Worm (Caenorhabditis elegans): Measurements from ENCODE around the gene bcmo-2.
A peak's percentile ranks its signal among the peaks of the same experiment; 100 is the strongest.

Gene bcmo-2

DNA sequence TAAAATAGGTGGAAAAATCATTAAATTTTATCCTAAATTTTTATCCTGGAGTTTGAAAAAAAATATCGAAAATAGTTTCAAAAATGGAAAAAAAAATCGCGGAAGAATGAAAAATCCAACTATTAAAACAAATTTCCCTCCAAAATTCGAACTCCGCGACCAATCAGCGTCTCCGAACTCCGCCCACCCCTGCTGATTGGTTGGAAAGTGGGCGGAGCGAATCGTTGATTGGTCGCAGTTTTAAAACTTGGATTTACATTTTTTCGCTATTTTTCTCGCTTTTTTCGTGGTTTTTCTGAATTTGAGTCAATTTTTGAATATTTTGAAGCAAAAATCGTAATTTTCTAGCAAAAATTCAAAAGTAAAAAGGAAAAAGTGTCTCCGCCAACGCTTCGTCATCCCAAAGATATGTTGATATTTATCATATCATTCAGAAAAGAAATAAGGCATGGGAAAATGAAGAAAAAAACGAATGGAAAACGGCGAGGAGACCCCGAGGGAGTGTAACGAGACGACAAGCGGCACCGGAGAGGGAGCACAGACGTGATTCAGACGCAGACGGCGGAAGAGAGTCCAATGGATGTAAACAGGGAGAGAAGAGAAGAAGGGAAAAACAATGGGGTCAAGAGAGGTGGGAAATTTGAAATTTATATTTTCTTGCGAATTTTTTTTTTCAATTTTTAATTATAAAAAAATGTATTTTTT is 20.0 kb upstream of the bcmo-2 start (continued):
- no peak for TF ChIP-seq snpc-4 (GFP tag; optimal IDR thresholded peaks at IDR 0.05)
- TF ChIP-seq snpc-4 (tag; optimal IDR thresholded peaks at IDR 0.05), result peak in 1 of 4 experiments; percentile 8
- no peak for TF ChIP-seq somi-1 (GFP tag; optimal IDR thresholded peaks at IDR 0.05)
- TF ChIP-seq Y95B8A.8 (GFP tag; IDR thresholded peaks at IDR 0.05), result no peak
- no peak for TF ChIP-seq tlf-1 (GFP tag; optimal IDR thresholded peaks at IDR 0.05)
- peak; percentile 46 for TF ChIP-seq nhr-80 (tag; optimal IDR thresholded peaks at IDR 0.05)
- no peak for TF ChIP-seq ceh-58 (GFP tag; IDR thresholded peaks at IDR 0.05)
- no peak for TF ChIP-seq sdz-38 (tag; optimal IDR thresholded peaks at IDR 0.05)
- no peak for TF ChIP-seq T07F8.4 (tag; optimal IDR thresholded peaks at IDR 0.05)
- TF ChIP-seq tbp1 (GFP tag; optimal IDR thresholded peaks at IDR 0.05), result peak; percentile 1
- TF ChIP-seq nfya-1 (tag; optimal IDR thresholded peaks at IDR 0.05; ENCODE audit: borderline replicate concordance, insufficient read depth), result no peak
- TF ChIP-seq cebp-1 (GFP tag; IDR thresholded peaks at IDR 0.05), result no peak
- peak; percentile 55 for TF ChIP-seq cebp-1 (tag; optimal IDR thresholded peaks at IDR 0.05)
- no peak for TF ChIP-seq mxl-1 (tag; optimal IDR thresholded peaks at IDR 0.05)
- no peak for TF ChIP-seq lin-26 (GFP tag; IDR thresholded peaks at IDR 0.05)
- no peak for TF ChIP-seq lir-1 (GFP tag; conservative IDR thresholded peaks at IDR 0.05)
- no peak for TF ChIP-seq nhr-179 (tag; optimal IDR thresholded peaks at IDR 0.05)
- peak in 1 of 3 experiments; percentile 24 for TF ChIP-seq lin-35 (GFP tag; optimal IDR thresholded peaks at IDR 0.05)
- TF ChIP-seq nhr-120 (GFP tag; IDR thresholded peaks at IDR 0.05), result no peak
- TF ChIP-seq attf-6 (GFP tag; IDR thresholded peaks at IDR 0.05), result no peak
- peak; percentile 9 for TF ChIP-seq lin-40 (tag; optimal IDR thresholded peaks at IDR 0.05)
- no peak for TF ChIP-seq B0336.3 (GFP tag; IDR thresholded peaks at IDR 0.05)
- no peak for TF ChIP-seq fkh-3 (tag; optimal IDR thresholded peaks at IDR 0.05)
- no peak for TF ChIP-seq ceh-79 (tag; optimal IDR thresholded peaks at IDR 0.05)
- TF ChIP-seq ZK185.1 (tag; optimal IDR thresholded peaks at IDR 0.05; ENCODE audit: poor library complexity, severe bottlenecking), result no peak
- no peak for TF ChIP-seq mes-4 (tag; optimal IDR thresholded peaks at IDR 0.05)
- TF ChIP-seq athp-1 (tag; optimal IDR thresholded peaks at IDR 0.05), result no peak
- TF ChIP-seq dpl-1 (GFP tag; optimal IDR thresholded peaks at IDR 0.05), result no peak
- TF ChIP-seq lsy-27 (tag; optimal IDR thresholded peaks at IDR 0.05; ENCODE audit: borderline replicate concordance, insufficient read depth), result no peak
- TF ChIP-seq xnd-1 (tag; optimal IDR thresholded peaks at IDR 0.05), result no peak
- TF ChIP-seq dpff-1 (tag; optimal IDR thresholded peaks at IDR 0.05), result no peak
- no peak for TF ChIP-seq madf-8 (GFP tag; conservative IDR thresholded peaks at IDR 0.05)
- TF ChIP-seq hlh-26 (GFP tag; conservative IDR thresholded peaks at IDR 0.05), result no peak
- TF ChIP-seq dox-1 (GFP tag; IDR thresholded peaks at IDR 0.05), result 0 out of 2 replicates have a peak, but pooled peaks have one; percentile 26
- TF ChIP-seq pbrm-1 (GFP tag; IDR thresholded peaks at IDR 0.05), result no peak
- TF ChIP-seq egrh-3 (GFP tag; IDR thresholded peaks at IDR 0.05), result no peak
- no peak for TF ChIP-seq unc-62 (GFP tag; optimal IDR thresholded peaks at IDR 0.05)
- TF ChIP-seq bed-2 (GFP tag; IDR thresholded peaks at IDR 0.05), result no peak
- no peak for TF ChIP-seq attf-3 (GFP tag; conservative IDR thresholded peaks at IDR 0.05)
- no peak for TF ChIP-seq hlh-12 (tag; optimal IDR thresholded peaks at IDR 0.05)
- no peak for TF ChIP-seq B0019.2 (GFP tag; conservative IDR thresholded peaks at IDR 0.05)
- no peak for TF ChIP-seq pha-4 (tag; optimal IDR thresholded peaks at IDR 0.05)
- peak; percentile 45 for TF ChIP-seq attf-5 (GFP tag; optimal IDR thresholded peaks at IDR 0.05)
- TF ChIP-seq zim-3 (tag; optimal IDR thresholded peaks at IDR 0.05), result no peak
- no peak for TF ChIP-seq D2030.7 (GFP tag; IDR thresholded peaks at IDR 0.05)
- no peak for TF ChIP-seq atf-7 (tag; optimal IDR thresholded peaks at IDR 0.05)
- no peak for TF ChIP-seq tbx-9 (tag; optimal IDR thresholded peaks at IDR 0.05; ENCODE audit: borderline replicate concordance)
- TF ChIP-seq mcd-1 (GFP tag; IDR thresholded peaks at IDR 0.05), result no peak
- no peak for TF ChIP-seq madf-10 (tag; optimal IDR thresholded peaks at IDR 0.05)

Measured in whole organism, young adult.